Worm (Caenorhabditis elegans) whole organism, L2 larva: ENCODE measurements around the gene str-28.
A peak's percentile ranks its signal among the peaks of the same experiment; 100 is the strongest.

Experiments
- C34F6.9 ChIP-seq: fragments of 150-350 bp; optimal IDR thresholded peaks from 2 replicates; lab custom pipeline; 2014; ENCODE audit warnings: missing biosample characterization, missing genetic modification characterization
- F13H6.1 ChIP-seq: sonication (generic microtip); optimal IDR thresholded peaks from 2 replicates; lab custom pipeline; 2016; ENCODE audit warnings: missing genetic modification characterization, missing compliant biosample characterization
- R02D3.7 ChIP-seq: fragments of 150-350 bp; optimal IDR thresholded peaks from 2 replicates; lab custom pipeline; 2014; ENCODE audit warnings: missing biosample characterization, missing genetic modification characterization
- Y55F3AM.14 ChIP-seq: fragments of 200-800 bp; sonication (Bioruptor generic); optimal IDR thresholded peaks from 2 replicates; lab custom pipeline; 2018; ENCODE audit warnings: mild to moderate bottlenecking, missing genetic modification characterization, missing compliant biosample characterization
- ZK546.5 ChIP-seq: sonication (generic microtip); optimal IDR thresholded peaks from 2 replicates; lab custom pipeline; 2017; ENCODE audit warnings: missing biosample characterization, missing genetic modification characterization
- alr-1 ChIP-seq: fragments of 150-350 bp; optimal IDR thresholded peaks from 2 replicates; lab custom pipeline; 2014; ENCODE audit warnings: missing biosample characterization, missing genetic modification characterization
- aly-2 ChIP-seq: fragments of 150-350 bp; optimal IDR thresholded peaks from 2 replicates; lab custom pipeline; 2014; ENCODE audit warnings: missing biosample characterization, missing genetic modification characterization
- ama-1 ChIP-seq: fragments of 150-350 bp; optimal IDR thresholded peaks from 2 replicates; lab custom pipeline; 2018; ENCODE audit warnings: inconsistent platforms
- ceh-16 ChIP-seq: fragments of 150-350 bp; optimal IDR thresholded peaks from 2 replicates; lab custom pipeline; 2014; ENCODE audit warnings: missing biosample characterization, missing genetic modification characterization
- ceh-82 ChIP-seq: fragments of 150-350 bp; optimal IDR thresholded peaks from 2 replicates; lab custom pipeline; 2014; ENCODE audit warnings: missing biosample characterization, missing genetic modification characterization
- crh-2 ChIP-seq: sonication (generic microtip); optimal IDR thresholded peaks from 2 replicates; lab custom pipeline; 2017; ENCODE audit warnings: missing biosample characterization, missing genetic modification characterization
- dmd-4 ChIP-seq: sonication (generic microtip); optimal IDR thresholded peaks from 2 replicates; lab custom pipeline; 2017; ENCODE audit warnings: missing biosample characterization, missing genetic modification characterization
- egl-27 ChIP-seq: sonication (generic microtip); optimal IDR thresholded peaks from 3 replicates; lab custom pipeline; 2017; ENCODE audit warnings: missing biosample characterization, missing genetic modification reagents, missing genetic modification characterization
- elt-1 ChIP-seq: fragments of 150-350 bp; optimal IDR thresholded peaks from 2 replicates; lab custom pipeline; 2014; ENCODE audit warnings: missing biosample characterization, missing genetic modification characterization
- fos-1 ChIP-seq: fragments of 150-350 bp; optimal IDR thresholded peaks from 2 replicates; lab custom pipeline; 2014; ENCODE audit warnings: missing biosample characterization, missing genetic modification characterization
- gmeb-1 ChIP-seq: fragments of 150-350 bp; optimal IDR thresholded peaks from 2 replicates; lab custom pipeline; 2014; ENCODE audit warnings: missing biosample characterization, missing genetic modification characterization
- lin-11 ChIP-seq: fragments of 150-350 bp; sonication (generic microtip); optimal IDR thresholded peaks from 2 replicates; lab custom pipeline; 2014; ENCODE audit warnings: missing biosample characterization, missing genetic modification characterization, inconsistent platforms, mixed read lengths
- lin-13 ChIP-seq: fragments of 150-350 bp; optimal IDR thresholded peaks from 2 replicates; lab custom pipeline; 2014; ENCODE audit warnings: missing biosample characterization, missing genetic modification reagents, missing genetic modification characterization
- lsy-2 ChIP-seq, 2 experiments: fragments of 150-350 bp in 1 of 2; sonication (generic microtip) in 1 of 2; optimal IDR thresholded peaks; 2 replicates each; lab custom pipeline; 2014 to 2017; ENCODE audit warnings: missing biosample characterization in 2 of 2, missing genetic modification characterization in 2 of 2
- mab-5 ChIP-seq: fragments of 150-350 bp; optimal IDR thresholded peaks from 2 replicates; lab custom pipeline; 2014; ENCODE audit warnings: missing biosample characterization, missing genetic modification characterization
- mbf-1 ChIP-seq: sonication (generic microtip); optimal IDR thresholded peaks from 2 replicates; lab custom pipeline; 2017; ENCODE audit warnings: missing biosample characterization, missing genetic modification characterization
- mdl-1 ChIP-seq, 2 experiments: fragments of 150-350 bp in 1 of 2; sonication (generic microtip) in 1 of 2; optimal IDR thresholded peaks; 2 replicates each; lab custom pipeline; 2017; ENCODE audit warnings: missing biosample characterization in 2 of 2, missing genetic modification characterization in 2 of 2
- nhr-10 ChIP-seq: sonication (generic microtip); optimal IDR thresholded peaks from 2 replicates; lab custom pipeline; 2017; ENCODE audit warnings: missing biosample characterization, missing genetic modification characterization
- nhr-11 ChIP-seq: fragments of 150-350 bp; optimal IDR thresholded peaks from 2 replicates; lab custom pipeline; 2014; ENCODE audit warnings: missing biosample characterization, missing genetic modification characterization
- nhr-12 ChIP-seq: fragments of 150-350 bp; optimal IDR thresholded peaks from 2 replicates; lab custom pipeline; 2014; ENCODE audit warnings: missing biosample characterization, missing genetic modification characterization
- nhr-129 ChIP-seq: fragments of 150-350 bp; optimal IDR thresholded peaks from 2 replicates; lab custom pipeline; 2014; ENCODE audit warnings: missing biosample characterization, missing genetic modification characterization
- nhr-21 ChIP-seq: fragments of 150-350 bp; optimal IDR thresholded peaks from 2 replicates; lab custom pipeline; 2014; ENCODE audit warnings: missing biosample characterization, missing genetic modification characterization
- nhr-23 ChIP-seq: fragments of 150-350 bp; optimal IDR thresholded peaks from 2 replicates; lab custom pipeline; 2014; ENCODE audit warnings: missing biosample characterization, missing genetic modification reagents, missing genetic modification characterization
- nhr-237 ChIP-seq: fragments of 150-350 bp; optimal IDR thresholded peaks from 2 replicates; lab custom pipeline; 2014; ENCODE audit warnings: missing biosample characterization, missing genetic modification characterization
- nhr-6 ChIP-seq: fragments of 150-350 bp; optimal IDR thresholded peaks from 2 replicates; lab custom pipeline; 2014; ENCODE audit warnings: missing biosample characterization, missing genetic modification characterization
- peb-1 ChIP-seq: fragments of 150-350 bp; optimal IDR thresholded peaks from 2 replicates; lab custom pipeline; 2014; ENCODE audit warnings: missing biosample characterization, missing genetic modification characterization
- sem-4 ChIP-seq: fragments of 150-350 bp; optimal IDR thresholded peaks from 2 replicates; lab custom pipeline; 2014; ENCODE audit warnings: missing biosample characterization, missing genetic modification reagents, missing genetic modification characterization
- skn-1 ChIP-seq: sonication (generic microtip); optimal IDR thresholded peaks from 2 replicates; lab custom pipeline; 2017; ENCODE audit warnings: missing biosample characterization, missing genetic modification characterization
- sma-3 ChIP-seq: sonication (generic microtip); optimal IDR thresholded peaks from 2 replicates; lab custom pipeline; 2016; ENCODE audit warnings: missing genetic modification reagents, missing genetic modification characterization, missing compliant biosample characterization
- sma-9 ChIP-seq, 2 experiments: fragments of 150-350 bp in 1 of 2; sonication (generic microtip) in 1 of 2; optimal IDR thresholded peaks; 2 replicates each; lab custom pipeline; 2014 to 2016; ENCODE audit warnings: missing genetic modification characterization in 2 of 2, mild to moderate bottlenecking in 1 of 2, missing biosample characterization in 1 of 2, missing compliant biosample characterization in 1 of 2, missing genetic modification reagents in 1 of 2, moderate library complexity in 1 of 2
- snpc-4 ChIP-seq: fragments of 150-350 bp; optimal IDR thresholded peaks from 2 replicates; lab custom pipeline; 2014; ENCODE audit warnings: missing biosample characterization, missing genetic modification characterization
- unc-39 ChIP-seq: fragments of 150-350 bp; optimal IDR thresholded peaks from 2 replicates; lab custom pipeline; 2014; ENCODE audit warnings: missing biosample characterization, missing genetic modification characterization
- unc-62 ChIP-seq: fragments of 150-350 bp; optimal IDR thresholded peaks from 2 replicates; lab custom pipeline; 2014; ENCODE audit warnings: missing biosample characterization, missing genetic modification reagents, missing genetic modification characterization
- zag-1 ChIP-seq: fragments of 150-350 bp; optimal IDR thresholded peaks from 2 replicates; lab custom pipeline; 2014; ENCODE audit warnings: missing biosample characterization, missing genetic modification characterization
- ztf-1 ChIP-seq: fragments of 200-800 bp; sonication (Bioruptor generic); conservative IDR thresholded peaks from 2 replicates; pipeline ENCODE4 v1.3.6; 2022; ENCODE audit warnings: missing genetic modification characterization, missing compliant biosample characterization
- ztf-4 ChIP-seq: fragments of 150-350 bp; optimal IDR thresholded peaks from 2 replicates; lab custom pipeline; 2014; ENCODE audit warnings: missing biosample characterization, missing genetic modification characterization

str-28 gene

ce11 chrV:7480949-7481348, 8.2 kb upstream of the str-28 start, which contains the start of gene C18B10.6:
Gene C18B10.6, minus strand, starts transcription at chrV:7481049.
- TF ChIP-seq nhr-10 (tag; lab: Kevin White, UChicago) (no peak), nhr-21 (tag; lab: Kevin White, UChicago) (no peak), nhr-6 (no peak), unc-62 (GFP tag; lab: Kevin White, UChicago) (no peak), mbf-1 (no peak), ama-1 (lab: Kevin White, UChicago) (no peak)

- no peak for TF ChIP-seq sem-4 (tag; lab: Kevin White, UChicago)
- no peak for TF ChIP-seq fos-1 (tag; lab: Kevin White, UChicago)
- TF ChIP-seq nhr-21 (tag; lab: Kevin White, UChicago), result no peak
- no peak for TF ChIP-seq mbf-1
- TF ChIP-seq lin-11 (tag; lab: Kevin White, UChicago), result no peak
- no peak for TF ChIP-seq Y55F3AM.14 (GFP tag; lab: Kevin White, UChicago)
- TF ChIP-seq nhr-10 (tag; lab: Kevin White, UChicago), result no peak
- no peak for TF ChIP-seq ama-1 (lab: Kevin White, UChicago)
- no peak for TF ChIP-seq skn-1 (tag; lab: Kevin White, UChicago)
- no peak for TF ChIP-seq lin-13 (GFP tag; lab: Kevin White, UChicago)
- no peak for TF ChIP-seq nhr-23
- no peak for TF ChIP-seq elt-1 (tag; lab: Kevin White, UChicago)
- TF ChIP-seq peb-1 (tag; lab: Kevin White, UChicago), result no peak
- no peak for TF ChIP-seq sma-9 (GFP tag; optimal IDR thresholded peaks at IDR 0.05; lab: Kevin White, UChicago)
- no peak for TF ChIP-seq sma-9 (tag; optimal IDR thresholded peaks at IDR 0.05; lab: Kevin White, UChicago)
- no peak for TF ChIP-seq mdl-1 (tag; optimal IDR thresholded peaks at IDR 0.05; lab: Kevin White, UChicago)
- no peak for TF ChIP-seq ceh-82 (tag; lab: Kevin White, UChicago)
- TF ChIP-seq R02D3.7 (tag; lab: Kevin White, UChicago), result no peak
- no peak for TF ChIP-seq unc-39 (tag; lab: Kevin White, UChicago)
- no peak for TF ChIP-seq ZK546.5
These were observed 5.7 kb upstream of the str-28 start, which contains the start of gene str-190 for ce11 chrV:7478404-7478803. Gene str-190, minus strand, starts transcription at chrV:7478504.

DNA sequence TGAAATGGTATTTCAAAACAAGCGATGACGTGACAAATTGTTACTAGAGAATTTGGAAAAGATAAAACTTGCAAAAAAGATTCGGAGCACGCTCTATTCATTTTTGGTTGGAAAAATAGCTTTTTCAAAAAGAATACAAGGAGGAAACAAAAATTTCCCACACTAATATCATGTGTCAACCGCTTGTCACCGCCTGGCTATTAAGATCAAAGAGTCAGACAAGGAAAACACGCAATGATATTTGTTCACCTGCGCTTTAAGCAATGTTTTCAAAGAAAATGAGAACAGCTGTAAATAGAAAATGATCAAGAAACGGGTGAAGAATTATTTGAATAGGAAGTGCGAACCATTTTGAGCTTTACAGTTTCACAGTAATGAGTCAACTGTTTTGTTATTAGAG, 4.1 kb upstream of the str-28 start, which contains the start of gene srh-125:
TSS of gene srh-125 (minus strand) at position 101 of the 400 bp plus-strand sequence.
- TF ChIP-seq lsy-2 (tag; optimal IDR thresholded peaks at IDR 0.05; lab: Kevin White, UChicago) (no peak), nhr-6 (no peak), R02D3.7 (tag; lab: Kevin White, UChicago) (no peak), lin-13 (GFP tag; lab: Kevin White, UChicago) (no peak), snpc-4 (tag; lab: Kevin White, UChicago) (no peak), egl-27 (tag; lab: Kevin White, UChicago) (no peak), nhr-237 (tag; lab: Kevin White, UChicago) (no peak), ceh-16 (tag; lab: Kevin White, UChicago) (no peak), unc-39 (tag; lab: Kevin White, UChicago) (no peak), dmd-4 (no peak)

DNA sequence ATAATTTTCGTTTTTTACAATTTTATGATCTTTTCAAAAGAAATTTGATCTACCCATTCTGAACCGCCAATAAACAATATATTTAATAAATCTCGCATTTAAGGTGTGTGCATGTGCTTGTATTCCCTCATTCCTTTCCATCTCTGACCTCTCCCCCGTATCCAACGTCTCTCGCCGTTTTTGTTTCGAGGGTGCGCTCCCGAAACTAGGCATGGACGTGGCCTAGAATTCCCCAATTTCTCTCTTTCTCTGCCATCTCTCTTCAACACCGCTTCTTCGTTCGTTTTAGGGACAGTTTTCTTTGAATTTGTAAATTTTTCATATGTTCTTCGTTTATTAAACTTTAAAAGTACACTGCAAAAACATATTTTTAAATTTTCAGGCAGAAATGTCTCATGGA, 7.2 kb downstream of the str-28 start, which contains the start of gene F25E5.1:
TSS of gene F25E5.1 (plus strand) at position 376 of the 400 bp plus-strand sequence.
- TF ChIP-seq nhr-12 (tag; lab: Kevin White, UChicago), result no peak
- TF ChIP-seq ZK546.5, result no peak
- no peak for TF ChIP-seq ceh-82 (tag; lab: Kevin White, UChicago)
- peak; percentile 78 for TF ChIP-seq F13H6.1 (tag; lab: Kevin White, UChicago)
- TF ChIP-seq aly-2 (tag; lab: Kevin White, UChicago), result no peak
- peak; percentile 56 for TF ChIP-seq mab-5 (tag; lab: Kevin White, UChicago)
- TF ChIP-seq lin-13 (GFP tag; lab: Kevin White, UChicago), result peak; percentile 53
- peak in 1 of 2 experiments; percentile 2 for TF ChIP-seq lsy-2 (tag; optimal IDR thresholded peaks at IDR 0.05; lab: Kevin White, UChicago)
- no peak for TF ChIP-seq unc-39 (tag; lab: Kevin White, UChicago)
- no peak for TF ChIP-seq ztf-4
- TF ChIP-seq mdl-1 (tag; optimal IDR thresholded peaks at IDR 0.05; lab: Kevin White, UChicago), result peak in 1 of 2 experiments; percentile 57
- no peak for TF ChIP-seq nhr-6
- TF ChIP-seq Y55F3AM.14 (GFP tag; lab: Kevin White, UChicago), result no peak
- no peak for TF ChIP-seq nhr-11
- no peak for TF ChIP-seq ama-1 (lab: Kevin White, UChicago)
- no peak for TF ChIP-seq nhr-23
- TF ChIP-seq zag-1 (tag; lab: Kevin White, UChicago), result peak; percentile 13
- peak; percentile 87 for TF ChIP-seq C34F6.9 (tag; lab: Kevin White, UChicago)
- TF ChIP-seq fos-1 (tag; lab: Kevin White, UChicago), result peak; percentile 55
- TF ChIP-seq nhr-237 (tag; lab: Kevin White, UChicago), result no peak
- no peak for TF ChIP-seq ztf-1 (GFP tag; lab: Robert Waterston, UW)
- TF ChIP-seq lin-11 (tag; lab: Kevin White, UChicago), result peak; percentile 36
- TF ChIP-seq nhr-129 (tag; lab: Kevin White, UChicago), result no peak
- peak; percentile 56 for TF ChIP-seq gmeb-1 (tag; lab: Kevin White, UChicago)
- TF ChIP-seq crh-2, result peak; percentile 75
- TF ChIP-seq sma-3 (GFP tag; lab: Kevin White, UChicago), result no peak
- no peak for TF ChIP-seq alr-1 (tag; lab: Kevin White, UChicago)
